Worm (Caenorhabditis elegans): ENCODE data around the gene nhr-7.
A peak's percentile ranks its signal among the peaks of the same experiment; 100 is the strongest.

DNA sequence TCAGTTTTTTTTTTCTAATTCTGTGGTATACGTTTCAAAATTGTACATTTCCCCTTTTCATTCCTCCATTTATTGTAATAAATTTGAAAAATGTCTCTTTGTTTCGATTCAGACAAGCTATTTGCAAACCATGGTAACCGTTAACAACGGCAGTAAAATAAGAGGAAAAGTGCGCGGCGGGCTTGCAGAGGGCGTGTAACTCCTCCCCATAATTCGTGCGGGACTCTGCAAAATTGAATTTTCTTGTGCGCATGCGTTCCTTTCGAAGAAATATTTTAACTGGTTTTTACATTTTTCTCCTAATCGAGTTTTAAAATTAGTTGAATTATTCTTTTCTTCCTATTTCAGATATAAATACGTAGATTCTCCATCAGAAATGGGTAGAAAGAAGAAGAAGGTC is 39.5 kb upstream of the nhr-7 start, which contains the start of gene znf-207:
- TF ChIP-seq ama-1 (optimal IDR thresholded peaks at IDR 0.05), result no peak
- TF ChIP-seq scrt-1 (GFP tag; IDR thresholded peaks at IDR 0.05), result no peak
- TF ChIP-seq hnd-1 (tag; optimal IDR thresholded peaks at IDR 0.05), result peak; percentile 20
- peak; percentile 57 for TF ChIP-seq aly-1 (tag; optimal IDR thresholded peaks at IDR 0.05)

All from whole organism, early embryonic.